Fruit fly (Drosophila melanogaster): ENCODE measurements around the gene CG42583.
"Not testable (repeated sequence)": the region's sequence is repeated elsewhere in the genome, so short reads cannot be mapped to it uniquely, and the experiment has no call there.

DNA sequence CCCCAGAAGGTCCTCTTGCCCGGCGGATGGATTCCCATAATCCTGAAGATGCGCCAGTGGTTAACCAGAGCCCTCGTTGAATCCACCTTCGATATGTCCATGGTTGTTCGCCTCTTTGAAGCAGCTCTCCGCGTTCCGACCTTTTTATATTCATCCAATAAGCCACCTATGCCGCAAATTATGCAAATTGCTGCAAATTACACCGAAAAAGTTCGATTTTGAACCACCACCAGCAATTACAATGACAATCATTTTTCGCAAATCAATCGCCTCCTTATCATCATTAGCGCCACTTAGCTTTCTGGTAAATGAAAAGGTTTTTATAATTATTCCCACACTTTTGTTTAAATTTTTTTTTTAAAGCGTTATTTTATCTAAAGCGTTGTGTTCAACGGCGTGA is 3.5 kb downstream of the CG42583 start, which contains the start of gene Or19a:
- TF ChIP-seq h, insv, psq, ttk, Sin3A (optimal IDR thresholded peaks at IDR 0.05): not testable (repeated sequence)
